Worm (Caenorhabditis elegans): ENCODE measurements around the gene C14B1.3.
A peak's percentile ranks its signal among the peaks of the same experiment; 100 is the strongest.

The C14B1.3 gene

ce11 chrIII:3664224-3664623, 39.1 kb upstream of the C14B1.3 start, which contains the start of gene C46F11.4 (continued):
- no peak for TF ChIP-seq pha-4 (tag; optimal IDR thresholded peaks at IDR 0.05)
- no peak for TF ChIP-seq pax-1 (tag; optimal IDR thresholded peaks at IDR 0.05)
- peak; percentile 34 for TF ChIP-seq unc-42 (tag; optimal IDR thresholded peaks at IDR 0.05)
- no peak for TF ChIP-seq pqm-1 (tag; optimal IDR thresholded peaks at IDR 0.05)
- peak; percentile 80 for TF ChIP-seq madf-2 (tag; optimal IDR thresholded peaks at IDR 0.05)
- TF ChIP-seq K09A11.1 (tag; optimal IDR thresholded peaks at IDR 0.05; ENCODE audit: insufficient read depth) = peak; percentile 92
- peak; percentile 82 for TF ChIP-seq C38D4.7 (GFP tag; optimal IDR thresholded peaks at IDR 0.05)
- peak; percentile 85 for TF ChIP-seq ceh-2 (tag; optimal IDR thresholded peaks at IDR 0.05)
- TF ChIP-seq ceh-34 (tag; optimal IDR thresholded peaks at IDR 0.05) = peak; percentile 80
- no peak for TF ChIP-seq unc-55 (GFP tag; optimal IDR thresholded peaks at IDR 0.05)
- TF ChIP-seq ceh-19 (GFP tag; optimal IDR thresholded peaks at IDR 0.05) = peak; percentile 89
- TF ChIP-seq lim-6 (tag; optimal IDR thresholded peaks at IDR 0.05) = peak; percentile 1
- peak; percentile 82 for TF ChIP-seq pha-2 (tag; optimal IDR thresholded peaks at IDR 0.05)
- peak; percentile 81 for TF ChIP-seq ceh-45 (GFP tag; IDR thresholded peaks at IDR 0.05)
- no peak for TF ChIP-seq ceh-9 (tag; optimal IDR thresholded peaks at IDR 0.05)
- TF ChIP-seq ets-4 (tag; optimal IDR thresholded peaks at IDR 0.05) = peak; percentile 23
- TF ChIP-seq che-1 (tag; optimal IDR thresholded peaks at IDR 0.05) = peak; percentile 78
- TF ChIP-seq ceh-48 (tag; optimal IDR thresholded peaks at IDR 0.05) = peak; percentile 65
- peak; percentile 75 for TF ChIP-seq syd-9 (tag; optimal IDR thresholded peaks at IDR 0.05)
- TF ChIP-seq elt-4 (tag; optimal IDR thresholded peaks at IDR 0.05) = no peak
- TF ChIP-seq fkh-6 (tag; optimal IDR thresholded peaks at IDR 0.05) = peak; percentile 77
- peak; percentile 68 for TF ChIP-seq nhr-232 (tag; optimal IDR thresholded peaks at IDR 0.05)
- peak; percentile 57 for TF ChIP-seq sdc-2 (tag; optimal IDR thresholded peaks at IDR 0.05)
- peak; percentile 79 for TF ChIP-seq rnt-1 (tag; optimal IDR thresholded peaks at IDR 0.05)
- peak; percentile 88 for TF ChIP-seq gmeb-2 (tag; optimal IDR thresholded peaks at IDR 0.05)

- no peak for TF ChIP-seq unc-86 (tag; optimal IDR thresholded peaks at IDR 0.05)
- TF ChIP-seq zip-5 (tag; optimal IDR thresholded peaks at IDR 0.05) = no peak
- no peak for TF ChIP-seq pag-3 (tag; optimal IDR thresholded peaks at IDR 0.05; ENCODE audit: borderline replicate concordance)
- no peak for TF ChIP-seq ceh-9 (tag; optimal IDR thresholded peaks at IDR 0.05)
- TF ChIP-seq unc-55 (GFP tag; optimal IDR thresholded peaks at IDR 0.05) = no peak
- no peak for TF ChIP-seq nhr-232 (tag; optimal IDR thresholded peaks at IDR 0.05)
- no peak for TF ChIP-seq ceh-6 (GFP tag; optimal IDR thresholded peaks at IDR 0.05)
- no peak for TF ChIP-seq ttx-3 (tag; optimal IDR thresholded peaks at IDR 0.05)
Observed at ce11 chrIII:3670336-3670735, 33.0 kb upstream of the C14B1.3 start, which contains the start of gene C46F11.6. C46F11.6 (minus strand) TSS chrIII:3670436.

- TF ChIP-seq pax-1 (tag; optimal IDR thresholded peaks at IDR 0.05) (peak; percentile 15), ceh-18 (tag; optimal IDR thresholded peaks at IDR 0.05) (no peak)
Observed at ce11 chrIII:3670984-3671383, 32.4 kb upstream of the C14B1.3 start.

- TF ChIP-seq che-1 (tag; optimal IDR thresholded peaks at IDR 0.05) = no peak
- no peak for TF ChIP-seq ceh-9 (tag; optimal IDR thresholded peaks at IDR 0.05)
- no peak for TF ChIP-seq mec-3 (tag; optimal IDR thresholded peaks at IDR 0.05; ENCODE audit: borderline replicate concordance)
- no peak for TF ChIP-seq ceh-24 (tag; optimal IDR thresholded peaks at IDR 0.05)
- TF ChIP-seq unc-42 (tag; optimal IDR thresholded peaks at IDR 0.05) = peak; percentile 79
- TF ChIP-seq ets-4 (tag; optimal IDR thresholded peaks at IDR 0.05) = no peak
- TF ChIP-seq madf-2 (tag; optimal IDR thresholded peaks at IDR 0.05) = no peak
- TF ChIP-seq unc-55 (GFP tag; optimal IDR thresholded peaks at IDR 0.05) = no peak
- no peak for TF ChIP-seq ceh-48 (tag; optimal IDR thresholded peaks at IDR 0.05)
- TF ChIP-seq ceh-22 (tag; optimal IDR thresholded peaks at IDR 0.05) = peak; percentile 43
- TF ChIP-seq elt-2 (tag; optimal IDR thresholded peaks at IDR 0.05) = no peak
- TF ChIP-seq lin-11 (tag; optimal IDR thresholded peaks at IDR 0.05) = no peak
- no peak for TF ChIP-seq fkh-6 (tag; optimal IDR thresholded peaks at IDR 0.05)
- TF ChIP-seq tbx-2 (tag; optimal IDR thresholded peaks at IDR 0.05) = no peak
- no peak for TF ChIP-seq nhr-11 (tag; optimal IDR thresholded peaks at IDR 0.05)
- no peak for TF ChIP-seq sox-4 (tag; optimal IDR thresholded peaks at IDR 0.05)
- TF ChIP-seq fkh-10 (GFP tag; optimal IDR thresholded peaks at IDR 0.05) = no peak
- peak; percentile 5 for TF ChIP-seq ceh-34 (tag; optimal IDR thresholded peaks at IDR 0.05)
- no peak for TF ChIP-seq unc-86 (tag; optimal IDR thresholded peaks at IDR 0.05)
- no peak for TF ChIP-seq odd-2 (tag; optimal IDR thresholded peaks at IDR 0.05)
- TF ChIP-seq hlh-6 (tag; optimal IDR thresholded peaks at IDR 0.05) = no peak
- no peak for TF ChIP-seq sdc-2 (tag; optimal IDR thresholded peaks at IDR 0.05)
- TF ChIP-seq nhr-232 (tag; optimal IDR thresholded peaks at IDR 0.05) = no peak
- TF ChIP-seq gmeb-2 (tag; optimal IDR thresholded peaks at IDR 0.05) = no peak
- no peak for TF ChIP-seq ztf-16 (tag; optimal IDR thresholded peaks at IDR 0.05)
- TF ChIP-seq ceh-45 (GFP tag; IDR thresholded peaks at IDR 0.05) = no peak
- TF ChIP-seq ceh-31 (tag; optimal IDR thresholded peaks at IDR 0.05) = peak; percentile 21
- no peak for TF ChIP-seq ref-2 (tag; optimal IDR thresholded peaks at IDR 0.05)
- TF ChIP-seq T23F11.4 (GFP tag; optimal IDR thresholded peaks at IDR 0.05) = no peak
Observed at ce11 chrIII:3672839-3673238, 30.5 kb upstream of the C14B1.3 start.
